Fruit fly (Drosophila melanogaster) Kc167 (cell line): ENCODE data around the gene CG32817.

ENCODE experiments used
- Myc ChIP-seq: fragments of >200 bp; optimal IDR thresholded peaks from 2 replicates; lab custom pipeline; 2017; ENCODE audit warnings: missing external identifiers
- Sin3A ChIP-seq: fragments of >200 bp; optimal IDR thresholded peaks from 2 replicates; lab custom pipeline; 2018; ENCODE audit warnings: missing external identifiers
- h ChIP-seq: fragments of >200 bp; optimal IDR thresholded peaks from 3 replicates; lab custom pipeline; 2018; ENCODE audit warnings: missing external identifiers
- insv ChIP-seq: fragments of >200 bp; optimal IDR thresholded peaks from 3 replicates; lab custom pipeline; 2018; ENCODE audit warnings: missing external identifiers
- psq ChIP-seq: fragments of >200 bp; optimal IDR thresholded peaks from 2 replicates; lab custom pipeline; 2017; ENCODE audit warnings: missing external identifiers
- ttk ChIP-seq: sonication (Bioruptor generic); optimal IDR thresholded peaks from 2 replicates; lab custom pipeline; 2017; ENCODE audit warnings: missing external identifiers

- no peak for TF ChIP-seq h (lab: Kevin White, UChicago)
- no peak for TF ChIP-seq Sin3A (lab: Kevin White, UChicago)
- TF ChIP-seq Myc (lab: Kevin White, UChicago), result no peak
- no peak for TF ChIP-seq psq
- no peak for TF ChIP-seq insv (lab: Kevin White, UChicago)
- no peak for TF ChIP-seq ttk (lab: Kevin White, UChicago)
Measured at dm6 chrX:525610-526009, 46.7 kb downstream of the CG32817 start.
